Fruit fly (Drosophila melanogaster) whole organism, embryonic: Measurements from ENCODE around the gene Elp5.
A peak's percentile ranks its signal among the peaks of the same experiment; 100 is the strongest.

Experiments used
- Asciz ChIP-seq: fragments of 200-800 bp; sonication (Bioruptor generic); optimal IDR thresholded peaks from 2 replicates; lab custom pipeline; 2017; ENCODE audit warnings: missing biosample characterization, mild to moderate bottlenecking, missing genetic modification characterization, missing genetic modification reagents
- Blimp-1 ChIP-seq: fragments of 200-800 bp; sonication (Bioruptor generic); optimal IDR thresholded peaks from 3 replicates; lab custom pipeline; 2018; ENCODE audit warnings: missing biosample characterization, missing genetic modification characterization, mild to moderate bottlenecking, moderate library complexity, missing genetic modification reagents
- CG10431 ChIP-seq: fragments of 200-800 bp; sonication (Bioruptor generic); optimal IDR thresholded peaks from 3 replicates; lab custom pipeline; 2018; ENCODE audit warnings: missing biosample characterization, mild to moderate bottlenecking, missing genetic modification characterization
- CG11093 ChIP-seq: fragments of 200-800 bp; sonication (Bioruptor generic); IDR thresholded peaks from 3 replicates; pipeline ENCODE4 v1.3.6; 2022; ENCODE audit warnings: missing biosample characterization, missing genetic modification characterization
- CG11560 ChIP-seq: fragments of 200-800 bp; sonication (Bioruptor generic); IDR thresholded peaks from 3 replicates; pipeline ENCODE4 v1.3.6; 2022; ENCODE audit warnings: missing biosample characterization, missing genetic modification characterization
- CG12299 ChIP-seq: fragments of 200-800 bp; sonication (Bioruptor generic); optimal IDR thresholded peaks from 2 replicates; lab custom pipeline; 2018; ENCODE audit warnings: missing biosample characterization, mild to moderate bottlenecking, missing genetic modification characterization
- CG13287 ChIP-seq: fragments of 200-800 bp; sonication (Bioruptor generic); IDR thresholded peaks from 2 replicates; pipeline ENCODE4 v1.3.6; 2022; ENCODE audit warnings: missing biosample characterization, missing genetic modification characterization; ENCODE audit not compliant: partially characterized antibody
- CG17186 ChIP-seq: fragments of 200-800 bp; sonication (Bioruptor generic); optimal IDR thresholded peaks from 3 replicates; lab custom pipeline; 2017; ENCODE audit warnings: missing biosample characterization, missing genetic modification reagents, missing genetic modification characterization
- CG17328 ChIP-seq: fragments of 200-800 bp; sonication (Bioruptor generic); IDR thresholded peaks from 2 replicates; pipeline ENCODE4 v1.3.6; 2022; ENCODE audit warnings: missing biosample characterization, missing genetic modification characterization
- CG17829 ChIP-seq: fragments of 200-800 bp; optimal IDR thresholded peaks from 2 replicates; lab custom pipeline; 2019; ENCODE audit warnings: missing biosample characterization, mild to moderate bottlenecking, missing genetic modification characterization, moderate library complexity
- CG18764 ChIP-seq: fragments of 200-800 bp; sonication (Bioruptor generic); optimal IDR thresholded peaks from 3 replicates; lab custom pipeline; 2016; ENCODE audit warnings: missing biosample characterization, missing genetic modification characterization
- CG31224 ChIP-seq: fragments of 200-800 bp; sonication (Bioruptor generic); IDR thresholded peaks from 2 replicates; pipeline ENCODE4 v1.3.6; 2022; ENCODE audit warnings: missing biosample characterization, missing genetic modification characterization
- CG3163 ChIP-seq: fragments of 200-800 bp; sonication (Bioruptor generic); optimal IDR thresholded peaks from 3 replicates; lab custom pipeline; 2016; ENCODE audit warnings: missing biosample characterization, missing genetic modification characterization
- CG3847 ChIP-seq: fragments of 200-800 bp; sonication (Bioruptor generic); IDR thresholded peaks from 2 replicates; pipeline ENCODE4 v1.3.6; 2022; ENCODE audit warnings: missing biosample characterization, missing genetic modification characterization
- CG4360 ChIP-seq: fragments of 200-800 bp; sonication (Bioruptor generic); IDR thresholded peaks from 2 replicates; pipeline ENCODE4 v1.3.6; 2022; ENCODE audit warnings: missing biosample characterization, missing genetic modification characterization
- CG4424 ChIP-seq: fragments of 200-800 bp; sonication (Bioruptor generic); optimal IDR thresholded peaks from 3 replicates; lab custom pipeline; 2016; ENCODE audit warnings: missing biosample characterization, missing genetic modification characterization
- CG5953 ChIP-seq: fragments of 200-800 bp; sonication (Bioruptor generic); IDR thresholded peaks from 2 replicates; pipeline ENCODE4 v1.3.6; 2022; ENCODE audit warnings: missing biosample characterization, missing genetic modification characterization
- CG6854 ChIP-seq: fragments of 200-800 bp; sonication (Bioruptor generic); optimal IDR thresholded peaks from 3 replicates; lab custom pipeline; 2017; ENCODE audit warnings: missing biosample characterization, mild to moderate bottlenecking, missing genetic modification characterization
- CG8359 ChIP-seq: fragments of 200-800 bp; sonication (Bioruptor generic); optimal IDR thresholded peaks from 2 replicates; lab custom pipeline; 2017; ENCODE audit warnings: missing biosample characterization, mild to moderate bottlenecking, missing genetic modification characterization, borderline replicate concordance
- CTCF ChIP-seq: fragments of 200-800 bp; sonication (Bioruptor generic); optimal IDR thresholded peaks from 2 replicates; lab custom pipeline; 2017; ENCODE audit warnings: missing biosample characterization, mild to moderate bottlenecking, missing genetic modification characterization, moderate library complexity
- Dfd ChIP-seq, 2 experiments: fragments of >200 bp; optimal IDR thresholded peaks; 2 replicates each; lab custom pipeline; 2017; ENCODE audit warnings: missing biosample characterization in 2 of 2, missing genetic modification characterization in 2 of 2
- Dp ChIP-seq: fragments of 200-800 bp; sonication (Bioruptor generic); optimal IDR thresholded peaks from 2 replicates; lab custom pipeline; 2018; ENCODE audit warnings: missing biosample characterization, mild to moderate bottlenecking, missing genetic modification characterization, moderate library complexity
- Ets65A ChIP-seq: fragments of 200-800 bp; sonication (Bioruptor generic); peaks from one replicate; lab custom pipeline; 2016; ENCODE audit warnings: missing biosample characterization, missing genetic modification characterization
- H15 ChIP-seq: fragments of 200-800 bp; sonication (Bioruptor generic); IDR thresholded peaks from 3 replicates; pipeline ENCODE4 v1.3.6; 2022; ENCODE audit warnings: missing biosample characterization, missing genetic modification characterization
- Hey ChIP-seq: fragments of 200-800 bp; sonication (Bioruptor generic); optimal IDR thresholded peaks from 3 replicates; lab custom pipeline; 2018; ENCODE audit warnings: missing biosample characterization, mild to moderate bottlenecking, missing genetic modification characterization
- Opbp ChIP-seq: fragments of 200-800 bp; sonication (Bioruptor generic); IDR thresholded peaks from 3 replicates; pipeline ENCODE4 v1.3.6; 2022; ENCODE audit warnings: missing biosample characterization, missing genetic modification characterization; ENCODE audit not compliant: partially characterized antibody
- Sox100B ChIP-seq: fragments of 200-800 bp; sonication (Bioruptor generic); optimal IDR thresholded peaks from 3 replicates; lab custom pipeline; 2018; ENCODE audit warnings: missing biosample characterization, mild to moderate bottlenecking, missing genetic modification characterization
- Stat92E ChIP-seq, 3 experiments: fragments of >200 bp in 2 of 3; fragments of 200-800 bp in 1 of 3; sonication (Bioruptor generic) in 1 of 3; optimal IDR thresholded peaks; 2 replicates each; lab custom pipeline; 2017 to 2019; ENCODE audit warnings: missing biosample characterization in 3 of 3, missing genetic modification characterization in 3 of 3, mild to moderate bottlenecking in 1 of 3, moderate library complexity in 1 of 3
- Tbp ChIP-seq: fragments of >200 bp; optimal IDR thresholded peaks from 2 replicates; lab custom pipeline; 2018; ENCODE audit warnings: missing biosample characterization, missing genetic modification characterization
- Usf ChIP-seq: fragments of 200-800 bp; sonication (Bioruptor generic); optimal IDR thresholded peaks from 2 replicates; lab custom pipeline; 2017; ENCODE audit warnings: missing genotype, missing biosample characterization, missing genetic modification characterization
- ci ChIP-seq: fragments of 200-800 bp; sonication (Bioruptor generic); IDR thresholded peaks from 3 replicates; pipeline ENCODE4 v1.3.6; 2022; ENCODE audit warnings: missing biosample characterization, missing genetic modification characterization
- corto ChIP-seq: fragments of 200-800 bp; sonication (Bioruptor generic); optimal IDR thresholded peaks from 2 replicates; lab custom pipeline; 2016; ENCODE audit warnings: missing biosample characterization, mild to moderate bottlenecking, missing genetic modification characterization, moderate library complexity
- ems ChIP-seq: fragments of 200-800 bp; sonication (Bioruptor generic); optimal IDR thresholded peaks from 3 replicates; lab custom pipeline; 2016; ENCODE audit warnings: missing biosample characterization, missing genetic modification characterization
- fd64A ChIP-seq: fragments of 200-800 bp; sonication (Bioruptor generic); optimal IDR thresholded peaks from 3 replicates; lab custom pipeline; 2018; ENCODE audit warnings: missing biosample characterization, mild to moderate bottlenecking, missing genetic modification characterization
- fru ChIP-seq: fragments of >200 bp; optimal IDR thresholded peaks from 2 replicates; lab custom pipeline; 2017
- hkb ChIP-seq, 2 experiments: fragments of 200-800 bp in 1 of 2; fragments of >200 bp in 1 of 2; sonication (Bioruptor generic) in 1 of 2; IDR thresholded peaks in 1 of 2; optimal IDR thresholded peaks in 1 of 2; 2 replicates each; pipeline versions ENCODE4 v1.3.6 to Lab custom; 2017 to 2022; ENCODE audit warnings: missing biosample characterization in 1 of 2, missing genetic modification characterization in 1 of 2
- knrl ChIP-seq: fragments of 200-800 bp; sonication (Bioruptor generic); IDR thresholded peaks from 3 replicates; pipeline ENCODE4 v1.3.6; 2022; ENCODE audit warnings: missing biosample characterization, missing genetic modification characterization; ENCODE audit not compliant: partially characterized antibody
- lilli ChIP-seq: fragments of 200-800 bp; sonication (Bioruptor generic); optimal IDR thresholded peaks from 3 replicates; lab custom pipeline; 2016; ENCODE audit warnings: missing biosample characterization, missing genetic modification characterization
- nerfin-2 ChIP-seq: fragments of 200-800 bp; sonication (Bioruptor generic); IDR thresholded peaks from 2 replicates; pipeline ENCODE4 v1.3.6; 2022; ENCODE audit warnings: missing biosample characterization, missing genetic modification characterization; ENCODE audit not compliant: partially characterized antibody
- pan ChIP-seq, 4 experiments: fragments of >200 bp in 3 of 4; fragments of 200-800 bp in 1 of 4; sonication (Bioruptor generic) in 1 of 4; optimal IDR thresholded peaks in 3 of 4; IDR thresholded peaks in 1 of 4; 2 replicates each; pipeline versions ENCODE4 v1.3.6 to Lab custom; 2017 to 2022; ENCODE audit warnings: missing biosample characterization in 2 of 4, missing genetic modification characterization in 2 of 4, mixed read lengths in 1 of 4
- pb ChIP-seq: fragments of 200-800 bp; sonication (Bioruptor generic); optimal IDR thresholded peaks from 3 replicates; lab custom pipeline; 2016; ENCODE audit warnings: missing biosample characterization, missing genetic modification characterization
- pho ChIP-seq: fragments of 200-800 bp; sonication (Bioruptor generic); optimal IDR thresholded peaks from 2 replicates; lab custom pipeline; 2016; ENCODE audit warnings: missing biosample characterization, missing genetic modification characterization
- rib ChIP-seq: fragments of 200-800 bp; sonication (Bioruptor generic); IDR thresholded peaks from 2 replicates; pipeline ENCODE4 v1.3.6; 2022; ENCODE audit warnings: missing biosample characterization, missing genetic modification characterization
- salm ChIP-seq: fragments of 200-800 bp; sonication (Bioruptor generic); optimal IDR thresholded peaks from 2 replicates; lab custom pipeline; 2018; ENCODE audit warnings: missing biosample characterization, mild to moderate bottlenecking, missing genetic modification characterization
- stc ChIP-seq: fragments of 200-800 bp; sonication (Bioruptor generic); IDR thresholded peaks from 2 replicates; pipeline ENCODE4 v1.3.6; 2022; ENCODE audit warnings: missing biosample characterization, missing genetic modification characterization
- stwl ChIP-seq: fragments of 200-800 bp; sonication (Bioruptor generic); optimal IDR thresholded peaks from 3 replicates; lab custom pipeline; 2018; ENCODE audit warnings: missing biosample characterization, mild to moderate bottlenecking, missing genetic modification characterization, moderate library complexity
- sug ChIP-seq: fragments of 200-800 bp; optimal IDR thresholded peaks from 2 replicates; lab custom pipeline; 2019; ENCODE audit warnings: missing biosample characterization, mild to moderate bottlenecking, missing genetic modification characterization, moderate library complexity
- zen ChIP-seq: fragments of 200-800 bp; sonication (Bioruptor generic); optimal IDR thresholded peaks from 3 replicates; lab custom pipeline; 2018; ENCODE audit warnings: missing biosample characterization, mild to moderate bottlenecking, missing genetic modification characterization, moderate library complexity
- zen2 ChIP-seq: fragments of 200-800 bp; sonication (Bioruptor generic); IDR thresholded peaks from 3 replicates; pipeline ENCODE4 v1.3.6; 2022; ENCODE audit warnings: missing biosample characterization, missing genetic modification characterization; ENCODE audit not compliant: partially characterized antibody

Elp5 gene

dm6 chr3L:2243846-2244528 lies 13.3 kb upstream of the Elp5 start, which contains the start of gene CG32301 (continued):
- TF ChIP-seq pan (optimal IDR thresholded peaks at IDR 0.05; lab: Kevin White, UChicago) (no peak), pan (GFP tag; optimal IDR thresholded peaks at IDR 0.05 in 1 of 2, IDR thresholded peaks at IDR 0.05 in 1 of 2) (no peak), lilli (GFP tag; lab: Kevin White, UChicago) (no peak), CTCF (GFP tag; lab: Kevin White, UChicago) (peak; percentile 62), fd64A (no peak), CG6854 (no peak), CG3847 (0 out of 2 replicates have a peak, but pooled peaks have one; percentile 9), Usf (GFP tag; lab: Kevin White, UChicago) (no peak), CG4360 (GFP tag; lab: Robert Waterston, UW) (no peak), ci (no peak), CG5953 (GFP tag; lab: Robert Waterston, UW) (no peak), CG31224 (peak; percentile 99), Sox100B (GFP tag; lab: Kevin White, UChicago) (no peak), pb (GFP tag; lab: Kevin White, UChicago) (no peak), Asciz (GFP tag; lab: Kevin White, UChicago) (no peak), CG13287 (GFP tag; lab: Robert Waterston, UW) (peak; percentile 66), stc (GFP tag; lab: Robert Waterston, UW) (peak; percentile 41; the same call in 1 of the 2 replicates), Stat92E (GFP tag; optimal IDR thresholded peaks at IDR 0.05; lab: Kevin White, UChicago) (no peak), ems (GFP tag; lab: Kevin White, UChicago) (no peak), hkb (optimal IDR thresholded peaks at IDR 0.05; lab: Kevin White, UChicago) (peak; percentile 80), hkb (GFP tag; IDR thresholded peaks at IDR 0.05; lab: Robert Waterston, UW) (no peak), CG17186 (GFP tag; lab: Kevin White, UChicago) (no peak), CG3163 (GFP tag; lab: Kevin White, UChicago) (no peak), zen (tag; lab: Kevin White, UChicago) (no peak), salm (tag; lab: Kevin White, UChicago) (no peak), pho (no peak), CG17829 (no peak), nerfin-2 (GFP tag; lab: Robert Waterston, UW) (peak; percentile 41; the same call in 1 of the 2 replicates), Hey (tag; lab: Kevin White, UChicago) (no peak), CG8359 (no peak), Dfd (GFP tag; optimal IDR thresholded peaks at IDR 0.05; lab: Kevin White, UChicago) (no peak), CG11560 (no peak), CG12299 (tag; lab: Kevin White, UChicago) (no peak), corto (GFP tag; lab: Kevin White, UChicago) (no peak), Tbp (GFP tag; lab: Kevin White, UChicago) (no peak), CG18764 (GFP tag; lab: Kevin White, UChicago) (no peak), fru (no peak), knrl (GFP tag; lab: Robert Waterston, UW) (peak; percentile 24; the same call in 1 of the 3 replicates), Dp (GFP tag; lab: Kevin White, UChicago) (peak; percentile 45), zen2 (GFP tag; lab: Robert Waterston, UW) (peak; percentile 70), Ets65A (GFP tag; lab: Kevin White, UChicago) (no peak), Blimp-1 (GFP tag; lab: Kevin White, UChicago) (no peak), CG10431 (GFP tag; lab: Kevin White, UChicago) (no peak), rib (GFP tag; lab: Robert Waterston, UW) (no peak), CG4424 (GFP tag; lab: Kevin White, UChicago) (no peak), CG11093 (GFP tag; lab: Robert Waterston, UW) (no peak), H15 (GFP tag; lab: Robert Waterston, UW) (no peak), sug (tag; lab: Kevin White, UChicago) (no peak), Opbp (GFP tag; lab: Robert Waterston, UW) (peak; percentile 71; the same call in 2 of the 3 replicates), CG17328 (GFP tag; lab: Robert Waterston, UW) (no peak), stwl (tag; lab: Kevin White, UChicago) (no peak)
